Worm (Caenorhabditis elegans): ENCODE measurements around the gene C45B11.2.

ce11 chrV:11087519-11087998, 45.0 kb downstream of the C45B11.2 start, which contains the start of gene Y42A5A.1:
- TF ChIP-seq W03F9.2 (tag; optimal IDR thresholded peaks at IDR 0.05) (no peak), dao-5 (tag; optimal IDR thresholded peaks at IDR 0.05) (no peak), him-1 (tag; optimal IDR thresholded peaks at IDR 0.05) (no peak)
